Fruit fly (Drosophila melanogaster) whole organism, embryonic: ENCODE measurements around the gene CG10470.
A peak's percentile ranks its signal among the peaks of the same experiment; 100 is the strongest.

Source experiments
- ATbp ChIP-seq: fragments of 200-800 bp; sonication (Bioruptor generic); optimal IDR thresholded peaks from 2 replicates; lab custom pipeline; 2017; ENCODE audit warnings: missing biosample characterization, mild to moderate bottlenecking, missing genetic modification characterization, missing genetic modification reagents
- CG11696 ChIP-seq: fragments of 200-800 bp; sonication (Bioruptor generic); IDR thresholded peaks from 2 replicates; pipeline ENCODE4 v1.3.6; 2022; ENCODE audit warnings: missing biosample characterization, missing genetic modification characterization
- CG11723 ChIP-seq: fragments of 200-800 bp; sonication (Bioruptor generic); optimal IDR thresholded peaks from 2 replicates; lab custom pipeline; 2017; ENCODE audit warnings: missing biosample characterization, mild to moderate bottlenecking, missing genetic modification characterization
- CG12236 ChIP-seq: fragments of 200-800 bp; sonication (Bioruptor generic); optimal IDR thresholded peaks from 2 replicates; lab custom pipeline; 2016; ENCODE audit warnings: missing biosample characterization, missing genetic modification characterization
- CG1233 ChIP-seq: fragments of 200-800 bp; sonication (Bioruptor generic); optimal IDR thresholded peaks from 4 replicates; lab custom pipeline; 2018; ENCODE audit warnings: missing biosample characterization, mild to moderate bottlenecking, missing genetic modification characterization
- CG13424 ChIP-seq: fragments of 200-800 bp; sonication (Bioruptor generic); optimal IDR thresholded peaks from 2 replicates; lab custom pipeline; 2019; ENCODE audit warnings: missing biosample characterization, mild to moderate bottlenecking, missing genetic modification characterization, moderate library complexity
- CG15269 ChIP-seq: fragments of 200-800 bp; sonication (Bioruptor generic); optimal IDR thresholded peaks from 2 replicates; lab custom pipeline; 2018; ENCODE audit warnings: missing biosample characterization, mild to moderate bottlenecking, missing genetic modification characterization, moderate library complexity
- CG16815 ChIP-seq: fragments of 200-800 bp; sonication (Bioruptor generic); optimal IDR thresholded peaks from 3 replicates; lab custom pipeline; 2017; ENCODE audit warnings: missing biosample characterization, mild to moderate bottlenecking, missing genetic modification characterization
- CG18764 ChIP-seq: fragments of 200-800 bp; sonication (Bioruptor generic); optimal IDR thresholded peaks from 3 replicates; lab custom pipeline; 2016; ENCODE audit warnings: missing biosample characterization, missing genetic modification characterization
- CG2116 ChIP-seq: fragments of 200-800 bp; sonication (Bioruptor generic); optimal IDR thresholded peaks from 3 replicates; lab custom pipeline; 2018; ENCODE audit warnings: missing biosample characterization, mild to moderate bottlenecking, missing genetic modification characterization
- CG2875 ChIP-seq: fragments of 200-800 bp; sonication (Bioruptor generic); optimal IDR thresholded peaks from 2 replicates; lab custom pipeline; 2017; ENCODE audit warnings: missing biosample characterization, mild to moderate bottlenecking, missing genetic modification characterization, missing genetic modification reagents
- CG2889 ChIP-seq: fragments of 200-800 bp; sonication (Bioruptor generic); IDR thresholded peaks from 3 replicates; pipeline ENCODE4 v1.3.6; 2022; ENCODE audit warnings: missing biosample characterization, missing genetic modification characterization
- CG30020 ChIP-seq: fragments of 200-800 bp; optimal IDR thresholded peaks from 2 replicates; lab custom pipeline; 2019; ENCODE audit warnings: missing biosample characterization, mild to moderate bottlenecking, missing genetic modification characterization, moderate library complexity
- CG30403 ChIP-seq: fragments of 200-800 bp; sonication (Bioruptor generic); optimal IDR thresholded peaks from 3 replicates; lab custom pipeline; 2016; ENCODE audit warnings: missing biosample characterization, missing genetic modification characterization
- CG3281 ChIP-seq: fragments of 200-800 bp; sonication (Bioruptor generic); optimal IDR thresholded peaks from 3 replicates; lab custom pipeline; 2017; ENCODE audit warnings: missing biosample characterization, mild to moderate bottlenecking, missing genetic modification characterization
- CG4820 ChIP-seq: fragments of 200-800 bp; sonication (Bioruptor generic); optimal IDR thresholded peaks from 3 replicates; lab custom pipeline; 2016; ENCODE audit warnings: missing biosample characterization, missing genetic modification characterization
- CG5180 ChIP-seq: fragments of 200-800 bp; sonication (Bioruptor generic); optimal IDR thresholded peaks from 3 replicates; lab custom pipeline; 2017; ENCODE audit warnings: missing biosample characterization, missing genetic modification characterization, mild to moderate bottlenecking, moderate library complexity, missing genetic modification reagents
- CG5245 ChIP-seq: fragments of 200-800 bp; sonication (Bioruptor generic); optimal IDR thresholded peaks from 3 replicates; lab custom pipeline; 2016; ENCODE audit warnings: missing biosample characterization, missing genetic modification characterization
- CG5953 ChIP-seq: fragments of 200-800 bp; sonication (Bioruptor generic); IDR thresholded peaks from 2 replicates; pipeline ENCODE4 v1.3.6; 2022; ENCODE audit warnings: missing biosample characterization, missing genetic modification characterization
- CG6254 ChIP-seq: fragments of 200-800 bp; sonication (Bioruptor generic); optimal IDR thresholded peaks from 3 replicates; lab custom pipeline; 2017; ENCODE audit warnings: mild to moderate bottlenecking, missing biosample characterization, missing genetic modification reagents, missing genetic modification characterization
- CG6689 ChIP-seq: fragments of 200-800 bp; sonication (Bioruptor generic); IDR thresholded peaks from 2 replicates; pipeline ENCODE4 v1.3.6; 2022; ENCODE audit warnings: missing biosample characterization, missing genetic modification characterization
- CG7357 ChIP-seq: fragments of 200-800 bp; sonication (Bioruptor generic); IDR thresholded peaks from 3 replicates; pipeline ENCODE4 v1.3.6; 2022; ENCODE audit warnings: missing biosample characterization, missing genetic modification characterization
- CG7963 ChIP-seq: fragments of 200-800 bp; sonication (Bioruptor generic); IDR thresholded peaks from 3 replicates; pipeline ENCODE4 v1.3.6; 2022; ENCODE audit warnings: missing biosample characterization, missing genetic modification characterization; ENCODE audit not compliant: partially characterized antibody
- D ChIP-seq, 2 experiments: fragments of 200-800 bp in 1 of 2; fragments of >200 bp in 1 of 2; sonication (Bioruptor generic) in 1 of 2; optimal IDR thresholded peaks; 2 replicates in 1 of 2; 3 replicates in 1 of 2; lab custom pipeline; 2017; ENCODE audit warnings: mild to moderate bottlenecking in 1 of 2, missing biosample characterization in 1 of 2, missing genetic modification characterization in 1 of 2, missing genetic modification reagents in 1 of 2
- Hr39 ChIP-seq: fragments of >200 bp; optimal IDR thresholded peaks from 2 replicates; lab custom pipeline; 2017
- Hr51 ChIP-seq, 2 experiments: fragments of 200-800 bp; sonication (Bioruptor generic); optimal IDR thresholded peaks; 2 replicates in 1 of 2; 3 replicates in 1 of 2; lab custom pipeline; 2016 to 2018; ENCODE audit warnings: missing biosample characterization in 2 of 2, missing genetic modification characterization in 2 of 2, mild to moderate bottlenecking in 1 of 2, moderate library complexity in 1 of 2
- Ssrp ChIP-seq: fragments of 200-800 bp; sonication (Bioruptor generic); optimal IDR thresholded peaks from 2 replicates; lab custom pipeline; 2018; ENCODE audit warnings: missing biosample characterization, mild to moderate bottlenecking, missing genetic modification characterization, moderate library complexity
- Usf ChIP-seq: fragments of 200-800 bp; sonication (Bioruptor generic); optimal IDR thresholded peaks from 2 replicates; lab custom pipeline; 2017; ENCODE audit warnings: missing genotype, missing biosample characterization, missing genetic modification characterization
- YL-1 ChIP-seq: fragments of 200-800 bp; sonication (Bioruptor generic); optimal IDR thresholded peaks from 3 replicates; lab custom pipeline; 2017; ENCODE audit warnings: missing biosample characterization, mild to moderate bottlenecking, missing genetic modification characterization
- ab ChIP-seq: fragments of 200-800 bp; sonication (Bioruptor generic); optimal IDR thresholded peaks from 2 replicates; lab custom pipeline; 2016; ENCODE audit warnings: missing biosample characterization, missing genetic modification characterization
- ase ChIP-seq: fragments of 200-800 bp; sonication (Bioruptor generic); IDR thresholded peaks from 3 replicates; pipeline ENCODE4 v1.3.6; 2022; ENCODE audit warnings: missing biosample characterization, missing genetic modification characterization
- bowl ChIP-seq: fragments of 200-800 bp; sonication (Bioruptor generic); IDR thresholded peaks from 2 replicates; pipeline ENCODE4 v1.3.6; 2022; ENCODE audit warnings: missing biosample characterization, missing genetic modification characterization
- emc ChIP-seq: fragments of 200-800 bp; sonication (Bioruptor generic); optimal IDR thresholded peaks from 2 replicates; lab custom pipeline; 2016; ENCODE audit warnings: missing biosample characterization, missing genetic modification characterization
- fd96Cb ChIP-seq: fragments of 200-800 bp; sonication (Bioruptor generic); optimal IDR thresholded peaks from 2 replicates; lab custom pipeline; 2018; ENCODE audit warnings: missing biosample characterization, mild to moderate bottlenecking, missing genetic modification characterization, moderate library complexity
- gcm ChIP-seq: fragments of 200-800 bp; sonication (Bioruptor generic); optimal IDR thresholded peaks from 2 replicates; lab custom pipeline; 2019; ENCODE audit warnings: missing biosample characterization, mild to moderate bottlenecking, missing genetic modification characterization, moderate library complexity
- gcm2 ChIP-seq: fragments of 200-800 bp; sonication (Bioruptor generic); optimal IDR thresholded peaks from 2 replicates; lab custom pipeline; 2016; ENCODE audit warnings: missing biosample characterization, missing genetic modification characterization
- gsb ChIP-seq: fragments of 200-800 bp; sonication (Bioruptor generic); IDR thresholded peaks from 2 replicates; pipeline ENCODE4 v1.3.6; 2022; ENCODE audit warnings: missing biosample characterization, missing genetic modification characterization
- kay ChIP-seq: fragments of 200-800 bp; sonication (Bioruptor generic); optimal IDR thresholded peaks from 2 replicates; lab custom pipeline; 2016; ENCODE audit warnings: missing biosample characterization, missing genetic modification characterization
- ken ChIP-seq: fragments of 200-800 bp; sonication (Bioruptor generic); IDR thresholded peaks from 3 replicates; pipeline ENCODE4 v1.3.6; 2022; ENCODE audit warnings: missing biosample characterization, missing genetic modification characterization
- lilli ChIP-seq: fragments of 200-800 bp; sonication (Bioruptor generic); optimal IDR thresholded peaks from 3 replicates; lab custom pipeline; 2016; ENCODE audit warnings: missing biosample characterization, missing genetic modification characterization
- mam ChIP-seq: fragments of 200-800 bp; sonication (Bioruptor generic); optimal IDR thresholded peaks from 3 replicates; lab custom pipeline; 2016; ENCODE audit warnings: missing biosample characterization, missing genetic modification characterization
- onecut ChIP-seq: fragments of 200-800 bp; sonication (Bioruptor generic); IDR thresholded peaks from 2 replicates; pipeline ENCODE4 v1.3.6; 2022; ENCODE audit warnings: missing biosample characterization, missing genetic modification characterization
- org-1 ChIP-seq: fragments of 200-800 bp; sonication (Bioruptor generic); optimal IDR thresholded peaks from 2 replicates; lab custom pipeline; 2017; ENCODE audit warnings: missing biosample characterization, missing genetic modification characterization
- phol ChIP-seq: fragments of 200-800 bp; sonication (Bioruptor generic); optimal IDR thresholded peaks from 3 replicates; lab custom pipeline; 2018; ENCODE audit warnings: missing biosample characterization, mild to moderate bottlenecking, missing genetic modification characterization, moderate library complexity
- scrt ChIP-seq: fragments of 200-800 bp; sonication (Bioruptor generic); optimal IDR thresholded peaks from 2 replicates; lab custom pipeline; 2018; ENCODE audit warnings: missing biosample characterization, mild to moderate bottlenecking, missing genetic modification characterization, moderate library complexity
- sens-2 ChIP-seq: fragments of 200-800 bp; sonication (Bioruptor generic); IDR thresholded peaks from 2 replicates; pipeline ENCODE4 v1.3.6; 2022; ENCODE audit warnings: missing biosample characterization, missing genetic modification characterization
- sug ChIP-seq: fragments of 200-800 bp; optimal IDR thresholded peaks from 2 replicates; lab custom pipeline; 2019; ENCODE audit warnings: missing biosample characterization, mild to moderate bottlenecking, missing genetic modification characterization, moderate library complexity
- tio ChIP-seq: fragments of 200-800 bp; sonication (Bioruptor generic); optimal IDR thresholded peaks from 2 replicates; lab custom pipeline; 2017; ENCODE audit warnings: missing biosample characterization, missing genetic modification characterization, inconsistent platforms
- wor ChIP-seq: fragments of 200-800 bp; sonication (Bioruptor generic); IDR thresholded peaks from 2 replicates; pipeline ENCODE4 v1.3.6; 2022; ENCODE audit warnings: missing biosample characterization, missing genetic modification characterization

Gene CG10470

dm6 chr2L:19023972-19024743, 24.7 kb upstream of the CG10470 start (continued):
- peak; percentile 25 for TF ChIP-seq CG16815
- no peak for TF ChIP-seq CG5245 (GFP tag; lab: Kevin White, UChicago)
- TF ChIP-seq tio (GFP tag; lab: Kevin White, UChicago) = peak; percentile 40
- no peak; the same call in 2 of the 3 replicates for TF ChIP-seq ken (GFP tag; lab: Robert Waterston, UW)
- no peak for TF ChIP-seq Hr39 (lab: Kevin White, UChicago)
- no peak for TF ChIP-seq gcm2 (GFP tag; lab: Kevin White, UChicago)
- peak; percentile 50 for TF ChIP-seq lilli (GFP tag; lab: Kevin White, UChicago)
- peak; percentile 32 for TF ChIP-seq CG4820
- TF ChIP-seq CG15269 (tag; lab: Kevin White, UChicago) = peak; percentile 84
- peak; percentile 74 for TF ChIP-seq org-1 (GFP tag; lab: Kevin White, UChicago)
- TF ChIP-seq CG11696 (GFP tag; lab: Robert Waterston, UW) = no peak
- TF ChIP-seq ase (GFP tag; lab: Robert Waterston, UW) = no peak
- TF ChIP-seq scrt (GFP tag; lab: Kevin White, UChicago) = peak; percentile 70
- TF ChIP-seq Hr51 (GFP tag; optimal IDR thresholded peaks at IDR 0.05; lab: Kevin White, UChicago) = peak in 1 of 2 experiments; percentile 86
- peak; percentile 5 for TF ChIP-seq YL-1 (GFP tag; lab: Kevin White, UChicago)
- TF ChIP-seq fd96Cb (tag; lab: Kevin White, UChicago) = peak; percentile 73
- peak; percentile 47; the same call in 1 of the 2 replicates for TF ChIP-seq wor (GFP tag; lab: Robert Waterston, UW)
- peak; percentile 23 for TF ChIP-seq kay (GFP tag; lab: Kevin White, UChicago)
- peak; percentile 87 for TF ChIP-seq CG13424
- TF ChIP-seq CG18764 (GFP tag; lab: Kevin White, UChicago) = peak; percentile 12
- no peak for TF ChIP-seq CG5953 (GFP tag; lab: Robert Waterston, UW)
- TF ChIP-seq CG5180 = peak; percentile 58
- peak; percentile 53 for TF ChIP-seq ATbp (GFP tag; lab: Kevin White, UChicago)
- TF ChIP-seq Ssrp (tag; lab: Kevin White, UChicago) = peak; percentile 76
- TF ChIP-seq onecut (GFP tag; lab: Robert Waterston, UW) = peak; percentile 55
- no peak for TF ChIP-seq Usf (GFP tag; lab: Kevin White, UChicago)
- TF ChIP-seq CG6689 (GFP tag; lab: Robert Waterston, UW) = peak; percentile 73
- no peak for TF ChIP-seq CG12236 (GFP tag; lab: Kevin White, UChicago)
- TF ChIP-seq CG6254 (GFP tag; lab: Kevin White, UChicago) = peak; percentile 4
- peak; percentile 75 for TF ChIP-seq phol (tag; lab: Kevin White, UChicago)
- TF ChIP-seq CG7357 (GFP tag; lab: Robert Waterston, UW) = no peak
- no peak for TF ChIP-seq CG7963 (GFP tag; lab: Robert Waterston, UW)
- peak; percentile 51 for TF ChIP-seq mam (GFP tag; lab: Kevin White, UChicago)
- TF ChIP-seq CG30020 = peak; percentile 10
- TF ChIP-seq CG2116 = no peak
- no peak for TF ChIP-seq bowl
- no peak for TF ChIP-seq D (optimal IDR thresholded peaks at IDR 0.05; lab: Kevin White, UChicago)
- peak; percentile 67 for TF ChIP-seq D (GFP tag; optimal IDR thresholded peaks at IDR 0.05; lab: Kevin White, UChicago)
- peak; percentile 41 for TF ChIP-seq CG11723 (GFP tag; lab: Kevin White, UChicago)
- TF ChIP-seq emc (GFP tag; lab: Kevin White, UChicago) = no peak
- TF ChIP-seq sug = peak; percentile 67
- no peak for TF ChIP-seq sens-2 (GFP tag; lab: Robert Waterston, UW)
- TF ChIP-seq CG2889 (GFP tag; lab: Robert Waterston, UW) = no peak
- peak; percentile 64 for TF ChIP-seq CG1233 (GFP tag; lab: Kevin White, UChicago)
- peak; percentile 80 for TF ChIP-seq CG30403 (GFP tag; lab: Kevin White, UChicago)
- peak; percentile 34 for TF ChIP-seq CG2875 (GFP tag; lab: Kevin White, UChicago)
- TF ChIP-seq CG3281 (GFP tag; lab: Kevin White, UChicago) = peak; percentile 83
- no peak for TF ChIP-seq gsb
- no peak for TF ChIP-seq ab (GFP tag; lab: Kevin White, UChicago)
- TF ChIP-seq gcm (GFP tag; lab: Kevin White, UChicago) = peak; percentile 57
